Worm (Caenorhabditis elegans): ENCODE measurements around the gene F47C12.6.

- TF ChIP-seq egl-27 (tag; optimal IDR thresholded peaks at IDR 0.05) (no peak), lin-15B (tag; optimal IDR thresholded peaks at IDR 0.05) (no peak), lin-39 (tag; optimal IDR thresholded peaks at IDR 0.05) (no peak), daf-12 (tag; optimal IDR thresholded peaks at IDR 0.05) (no peak), skn-1 (tag; optimal IDR thresholded peaks at IDR 0.05) (no peak), elt-1 (tag; optimal IDR thresholded peaks at IDR 0.05) (no peak), nhr-43 (tag; optimal IDR thresholded peaks at IDR 0.05; ENCODE audit: poor library complexity, severe bottlenecking) (no peak), ztf-4 (tag; optimal IDR thresholded peaks at IDR 0.05) (no peak), zag-1 (tag; optimal IDR thresholded peaks at IDR 0.05) (no peak), nhr-237 (tag; optimal IDR thresholded peaks at IDR 0.05) (no peak)
Observed at ce11 chrIV:3995384-3995783, 2.2 kb upstream of the F47C12.6 start, which contains the start of gene F47C12.7.
